Worm (Caenorhabditis elegans) whole organism, mixed stage, embryonic: ENCODE results near the gene unc-60.

Experiments used
- M03D4.4 ChIP-seq: sonication (generic microtip); optimal IDR thresholded peaks from 2 replicates; lab custom pipeline; 2017; ENCODE audit warnings: mild to moderate bottlenecking, missing genetic modification characterization, missing compliant biosample characterization
- cnd-1 ChIP-seq: fragments of 200-800 bp; sonication (Bioruptor generic); optimal IDR thresholded peaks from 2 replicates; lab custom pipeline; 2018; ENCODE audit warnings: mild to moderate bottlenecking, missing genetic modification characterization, missing compliant biosample characterization
- elt-1 ChIP-seq: sonication (generic microtip); optimal IDR thresholded peaks from 2 replicates; lab custom pipeline; 2017; ENCODE audit warnings: missing genetic modification characterization, mild to moderate bottlenecking, missing compliant biosample characterization, antibody characterized with exemption, moderate library complexity, borderline replicate concordance; ENCODE audit not compliant: insufficient read depth
- lin-32 ChIP-seq: fragments of 200-800 bp; sonication (Bioruptor generic); optimal IDR thresholded peaks from 2 replicates; lab custom pipeline; 2018; ENCODE audit warnings: mild to moderate bottlenecking, missing genetic modification characterization, missing compliant biosample characterization
- nhr-12 ChIP-seq: fragments of 150-350 bp; optimal IDR thresholded peaks from 2 replicates; lab custom pipeline; 2014; ENCODE audit warnings: missing biosample characterization, missing genetic modification characterization
- nhr-237 ChIP-seq: fragments of 150-350 bp; optimal IDR thresholded peaks from 2 replicates; lab custom pipeline; 2014; ENCODE audit warnings: missing biosample characterization, missing genetic modification characterization
- pha-4 ChIP-seq: fragments of 150-350 bp; optimal IDR thresholded peaks from 2 replicates; lab custom pipeline; 2018; ENCODE audit warnings: missing biosample characterization, missing genetic modification reagents, missing genetic modification characterization
- snpc-4 ChIP-seq: fragments of 150-350 bp; optimal IDR thresholded peaks from 2 replicates; lab custom pipeline; 2014; ENCODE audit warnings: missing biosample characterization, missing genetic modification characterization
- unc-62 ChIP-seq: fragments of 150-350 bp; optimal IDR thresholded peaks from 2 replicates; lab custom pipeline; 2014; ENCODE audit warnings: missing biosample characterization, missing genetic modification reagents, missing genetic modification characterization
- ztf-11 ChIP-seq: fragments of 150-350 bp; optimal IDR thresholded peaks from 2 replicates; lab custom pipeline; 2014; ENCODE audit warnings: missing biosample characterization, missing genetic modification characterization

DNA sequence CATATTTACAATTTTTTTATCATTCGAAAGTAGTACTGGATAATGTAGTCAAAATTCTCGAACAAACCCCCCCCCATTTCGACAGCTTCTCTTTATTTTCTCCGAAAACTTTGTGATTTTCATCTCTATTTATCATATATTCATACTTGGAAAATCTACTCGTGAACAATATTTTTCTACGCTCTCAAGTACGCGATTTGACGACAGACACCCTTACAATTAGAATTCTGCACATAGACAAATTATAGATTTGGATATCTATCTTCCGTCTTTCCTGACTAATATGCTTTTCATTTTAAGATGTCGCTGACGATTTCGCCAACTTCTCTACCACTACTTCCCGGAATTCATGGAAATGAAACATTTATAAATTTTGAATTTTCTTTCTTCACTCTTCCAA lies 31.1 kb downstream of the unc-60 start, which contains the start of gene sru-28:
- no peak for TF ChIP-seq lin-32 (GFP tag; lab: Kevin White, UChicago)
- no peak for TF ChIP-seq nhr-12
- no peak for TF ChIP-seq elt-1 (tag; lab: Kevin White, UChicago)
- TF ChIP-seq unc-62 (GFP tag; lab: Kevin White, UChicago), result no peak
- TF ChIP-seq M03D4.4 (tag; lab: Kevin White, UChicago), result no peak
- no peak for TF ChIP-seq nhr-237 (tag; lab: Kevin White, UChicago)
- TF ChIP-seq ztf-11 (tag; lab: Kevin White, UChicago), result no peak
- TF ChIP-seq cnd-1 (tag; lab: Kevin White, UChicago), result no peak
- TF ChIP-seq pha-4, result no peak
- TF ChIP-seq snpc-4 (tag; lab: Kevin White, UChicago), result no peak
